Fruit fly (Drosophila melanogaster) whole organism, wandering third instar larva: Measurements from ENCODE around the gene ND-51.

Experiments
- Abd-B ChIP-seq: fragments of >200 bp; optimal IDR thresholded peaks from 2 replicates; lab custom pipeline; 2017; ENCODE audit warnings: missing biosample characterization, missing genetic modification characterization
- Dif ChIP-seq: fragments of 200-275, 200-300 bp; sonication (Bioruptor generic); optimal IDR thresholded peaks from 2 replicates; lab custom pipeline; 2018; ENCODE audit warnings: missing biosample characterization, missing genetic modification characterization; ENCODE audit not compliant: partially characterized antibody
- Hr78 ChIP-seq: fragments of >200 bp; optimal IDR thresholded peaks from 2 replicates; lab custom pipeline; 2017; ENCODE audit warnings: missing biosample characterization, missing genetic modification characterization
- Mio ChIP-seq: sonication (Bioruptor generic); optimal IDR thresholded peaks from 2 replicates; lab custom pipeline; 2016; ENCODE audit warnings: missing biosample characterization, missing genetic modification characterization
- Myc ChIP-seq: fragments of >200 bp; optimal IDR thresholded peaks from 2 replicates; lab custom pipeline; 2017
- Rel ChIP-seq, 2 experiments: fragments of 200-800 bp; sonication (Bioruptor generic) in 1 of 2; optimal IDR thresholded peaks; 2 replicates in 1 of 2; 3 replicates in 1 of 2; lab custom pipeline; 2016 to 2019; ENCODE audit warnings: mild to moderate bottlenecking in 2 of 2, missing biosample characterization in 2 of 2, missing genetic modification characterization in 2 of 2, moderate library complexity in 1 of 2
- br ChIP-seq: fragments of 200-800 bp; sonication (Bioruptor generic); optimal IDR thresholded peaks from 2 replicates; lab custom pipeline; 2016; ENCODE audit warnings: missing biosample characterization, missing genetic modification characterization
- psq ChIP-seq: fragments of 200-800 bp; sonication (Bioruptor generic); optimal IDR thresholded peaks from 3 replicates; lab custom pipeline; 2017; ENCODE audit warnings: missing biosample characterization, mild to moderate bottlenecking, missing genetic modification characterization, moderate library complexity
- sv ChIP-seq: fragments of 200-800 bp; sonication (Bioruptor generic); optimal IDR thresholded peaks from 3 replicates; lab custom pipeline; 2016; ENCODE audit warnings: missing biosample characterization, missing genetic modification characterization
- woc ChIP-seq: sonication (Bioruptor generic); optimal IDR thresholded peaks from 2 replicates; lab custom pipeline; 2016; ENCODE audit warnings: missing biosample characterization, mild to moderate bottlenecking, missing genetic modification characterization

dm6 chr2L:6078757-6079351 lies 16.3 kb upstream of the ND-51 start:
- TF ChIP-seq psq (GFP tag; lab: Kevin White, UChicago) (peak; percentile 57), br (GFP tag; lab: Kevin White, UChicago) (no peak), Abd-B (no peak), sv (GFP tag; lab: Kevin White, UChicago) (no peak), Myc (no peak), woc (GFP tag; lab: Kevin White, UChicago) (no peak), Dif (GFP tag; lab: Kevin White, UChicago) (peak; percentile 30), Rel (GFP tag; optimal IDR thresholded peaks at IDR 0.05; lab: Kevin White, UChicago) (no peak), Rel (tag; optimal IDR thresholded peaks at IDR 0.05; lab: Kevin White, UChicago) (peak; percentile 17), Hr78 (GFP tag; lab: Kevin White, UChicago) (no peak), Mio (no peak)
